Fruit fly (Drosophila melanogaster): Measurements from ENCODE around the gene COX7A.

COX7A gene

DNA sequence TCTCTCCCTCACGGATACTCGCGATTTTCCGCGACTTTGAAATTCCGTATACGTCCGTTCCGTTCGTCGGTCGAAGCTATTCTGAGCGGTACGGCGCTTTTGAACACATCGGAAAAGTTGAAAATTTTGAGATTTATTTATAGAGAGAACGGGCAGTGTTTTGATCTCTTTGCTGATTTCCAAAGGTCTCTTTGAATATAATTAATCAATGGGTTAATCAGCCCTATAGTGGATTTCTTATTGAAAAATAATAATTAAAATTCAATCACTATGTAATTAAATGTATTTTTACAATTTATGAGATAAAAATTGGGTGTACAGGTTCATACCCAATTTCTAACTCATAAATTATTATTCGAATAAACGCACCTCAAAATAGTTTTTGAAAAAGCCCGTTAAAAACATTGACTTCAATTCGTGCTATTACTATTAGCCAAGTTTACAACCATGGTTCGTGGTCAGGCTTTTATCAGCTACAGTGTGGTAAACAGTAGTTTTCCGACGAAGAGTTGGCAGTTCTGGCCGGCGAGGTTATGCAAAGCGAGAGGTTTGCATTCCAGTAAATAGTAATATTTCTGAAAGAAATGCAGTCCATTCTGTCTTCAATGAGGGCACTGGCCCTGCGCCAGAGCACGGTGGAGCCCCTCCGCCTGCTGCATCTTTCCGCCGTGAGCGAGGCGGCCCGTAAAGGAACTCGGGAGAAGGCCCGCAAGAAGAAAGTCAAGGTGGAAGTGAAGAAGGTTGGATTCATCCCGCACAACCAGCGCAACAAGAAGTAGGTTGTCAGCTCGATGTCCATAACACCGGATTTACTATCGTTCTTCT is 39.7 kb downstream of the COX7A start, which contains the start of the genes CG9626 and mRpL1 (continued):
- TF ChIP-seq Dip3 (GFP tag; optimal IDR thresholded peaks at IDR 0.05) (no peak), CG6854 (GFP tag; optimal IDR thresholded peaks at IDR 0.05) (no peak), CG11560 (tag; IDR thresholded peaks at IDR 0.05) (no peak), Hmr (GFP tag; optimal IDR thresholded peaks at IDR 0.05) (peak; percentile 71), CG17385 (GFP tag; optimal IDR thresholded peaks at IDR 0.05) (no peak), NC2β (GFP tag; optimal IDR thresholded peaks at IDR 0.05) (no peak), CG14965 (GFP tag; optimal IDR thresholded peaks at IDR 0.05; ENCODE audit: borderline replicate concordance) (no peak), Med (GFP tag) (peak; percentile 86), CG10565 (GFP tag; optimal IDR thresholded peaks at IDR 0.05) (no peak), CG18476 (GFP tag; optimal IDR thresholded peaks at IDR 0.05) (no peak), CG10366 (GFP tag; IDR thresholded peaks at IDR 0.05) (no peak), Max (GFP tag; optimal IDR thresholded peaks at IDR 0.05) (peak; percentile 8), ash1 (GFP tag; optimal IDR thresholded peaks at IDR 0.05) (no peak), ems (GFP tag; optimal IDR thresholded peaks at IDR 0.05) (no peak), Rx (GFP tag; IDR thresholded peaks at IDR 0.05) (no peak), Dref (GFP tag; IDR thresholded peaks at IDR 0.05) (peak; percentile 42), CG10321 (GFP tag; IDR thresholded peaks at IDR 0.05) (no peak), sc (optimal IDR thresholded peaks at IDR 0.05) (no peak), sc (GFP tag; optimal IDR thresholded peaks at IDR 0.05) (no peak), pros (GFP tag; optimal IDR thresholded peaks at IDR 0.05) (no peak), CG17568 (GFP tag; optimal IDR thresholded peaks at IDR 0.05) (no peak), jigr1 (GFP tag; IDR thresholded peaks at IDR 0.05) (no peak), CG10979 (tag; optimal IDR thresholded peaks at IDR 0.05) (peak; percentile 3), sob (GFP tag; IDR thresholded peaks at IDR 0.05) (peak; percentile 55; the same call in 1 of the 2 replicates), kah (GFP tag; optimal IDR thresholded peaks at IDR 0.05) (no peak), CG2199 (GFP tag; IDR thresholded peaks at IDR 0.05) (peak; percentile 51; the same call in 1 of the 3 replicates), CG14441 (GFP tag; IDR thresholded peaks at IDR 0.05) (no peak), Optix (GFP tag; IDR thresholded peaks at IDR 0.05) (no peak), bowl (GFP tag; IDR thresholded peaks at IDR 0.05) (no peak), br (optimal IDR thresholded peaks at IDR 0.05) (no peak), ap (GFP tag; IDR thresholded peaks at IDR 0.05) (no peak), pb (GFP tag; optimal IDR thresholded peaks at IDR 0.05) (no peak), Nf-YC (tag; optimal IDR thresholded peaks at IDR 0.05) (no peak), CG3065 (GFP tag; optimal IDR thresholded peaks at IDR 0.05) (peak; percentile 6), Doc2 (GFP tag; IDR thresholded peaks at IDR 0.05) (no peak), repo (GFP tag; optimal IDR thresholded peaks at IDR 0.05) (no peak), ro (GFP tag; IDR thresholded peaks at IDR 0.05) (no peak), CG1529 (GFP tag; optimal IDR thresholded peaks at IDR 0.05) (no peak), CG43689 (GFP tag; IDR thresholded peaks at IDR 0.05) (no peak), CG3163 (GFP tag; optimal IDR thresholded peaks at IDR 0.05) (peak; percentile 54), sisA (GFP tag; IDR thresholded peaks at IDR 0.05) (0 out of 2 replicates have a peak, but pooled peaks have one; percentile 21), zfh2 (GFP tag; optimal IDR thresholded peaks at IDR 0.05) (peak; percentile 47), CG17802 (tag; optimal IDR thresholded peaks at IDR 0.05) (peak; percentile 7), eyg (GFP tag; optimal IDR thresholded peaks at IDR 0.05) (no peak), Ada2b (GFP tag; IDR thresholded peaks at IDR 0.05) (no peak), HLHmδ (GFP tag; optimal IDR thresholded peaks at IDR 0.05) (no peak), CG12391 (tag; optimal IDR thresholded peaks at IDR 0.05) (peak; percentile 34), odd (GFP tag; optimal IDR thresholded peaks at IDR 0.05) (no peak), gro (GFP tag; optimal IDR thresholded peaks at IDR 0.05) (no peak), Sry-β (GFP tag; optimal IDR thresholded peaks at IDR 0.05) (no peak), bsh (GFP tag; optimal IDR thresholded peaks at IDR 0.05) (no peak)
